Fruit fly (Drosophila melanogaster) whole organism, embryonic: ENCODE measurements around the gene PXo.

Experiments used
- Adf1 ChIP-seq: fragments of 200-800 bp; sonication (Bioruptor generic); IDR thresholded peaks from 2 replicates; pipeline ENCODE4 v1.3.6; 2022; ENCODE audit warnings: missing biosample characterization, missing genetic modification characterization
- Aef1 ChIP-seq: fragments of 200-800 bp; sonication (Bioruptor generic); IDR thresholded peaks from 3 replicates; pipeline ENCODE4 v1.3.6; 2022; ENCODE audit warnings: missing biosample characterization, missing genetic modification characterization
- Bteb2 ChIP-seq: fragments of 200-800 bp; sonication (Bioruptor generic); optimal IDR thresholded peaks from 2 replicates; lab custom pipeline; 2016; ENCODE audit warnings: missing biosample characterization, missing genetic modification characterization
- CG1024 ChIP-seq: fragments of 200-800 bp; sonication (Bioruptor generic); IDR thresholded peaks from 2 replicates; pipeline ENCODE4 v1.3.6; 2022; ENCODE audit warnings: missing biosample characterization, missing genetic modification characterization
- CG10565 ChIP-seq: fragments of 200-800 bp; sonication (Bioruptor generic); optimal IDR thresholded peaks from 3 replicates; lab custom pipeline; 2016; ENCODE audit warnings: missing biosample characterization, mild to moderate bottlenecking, missing genetic modification characterization
- CG10979 ChIP-seq: fragments of 200-800 bp; sonication (Bioruptor generic); optimal IDR thresholded peaks from 2 replicates; lab custom pipeline; 2018; ENCODE audit warnings: missing biosample characterization, mild to moderate bottlenecking, missing genetic modification characterization, moderate library complexity
- CG11504 ChIP-seq: fragments of 200-800 bp; sonication (Bioruptor generic); optimal IDR thresholded peaks from 3 replicates; lab custom pipeline; 2019; ENCODE audit warnings: missing biosample characterization, mild to moderate bottlenecking, missing genetic modification characterization, moderate library complexity
- CG11696 ChIP-seq: fragments of 200-800 bp; sonication (Bioruptor generic); IDR thresholded peaks from 2 replicates; pipeline ENCODE4 v1.3.6; 2022; ENCODE audit warnings: missing biosample characterization, missing genetic modification characterization
- CG12236 ChIP-seq: fragments of 200-800 bp; sonication (Bioruptor generic); optimal IDR thresholded peaks from 2 replicates; lab custom pipeline; 2016; ENCODE audit warnings: missing biosample characterization, missing genetic modification characterization
- CG12299 ChIP-seq: fragments of 200-800 bp; sonication (Bioruptor generic); optimal IDR thresholded peaks from 2 replicates; lab custom pipeline; 2018; ENCODE audit warnings: missing biosample characterization, mild to moderate bottlenecking, missing genetic modification characterization
- CG12391 ChIP-seq: fragments of 200-800 bp; sonication (Bioruptor generic); optimal IDR thresholded peaks from 3 replicates; lab custom pipeline; 2018; ENCODE audit warnings: missing biosample characterization, mild to moderate bottlenecking, missing genetic modification characterization, moderate library complexity
- CG13894 ChIP-seq: fragments of 200-800 bp; sonication (Bioruptor generic); optimal IDR thresholded peaks from 3 replicates; lab custom pipeline; 2018; ENCODE audit warnings: missing biosample characterization, mild to moderate bottlenecking, missing genetic modification characterization, moderate library complexity
- CG15696 ChIP-seq: fragments of 200-800 bp; sonication (Bioruptor generic); optimal IDR thresholded peaks from 2 replicates; lab custom pipeline; 2019; ENCODE audit warnings: missing biosample characterization, mild to moderate bottlenecking, missing genetic modification characterization, moderate library complexity
- CG16863 ChIP-seq: fragments of 200-800 bp; sonication (Bioruptor generic); optimal IDR thresholded peaks from 3 replicates; lab custom pipeline; 2016; ENCODE audit warnings: missing biosample characterization, missing genetic modification characterization
- CG18262 ChIP-seq: fragments of 200-800 bp; optimal IDR thresholded peaks from 3 replicates; lab custom pipeline; 2019; ENCODE audit warnings: missing biosample characterization, mild to moderate bottlenecking, missing genetic modification characterization, moderate library complexity
- CG2129 ChIP-seq: fragments of 200-800 bp; sonication (Bioruptor generic); IDR thresholded peaks from 2 replicates; pipeline ENCODE4 v1.3.6; 2022; ENCODE audit warnings: missing biosample characterization, missing genetic modification characterization; ENCODE audit not compliant: partially characterized antibody
- CG2199 ChIP-seq: fragments of 200-800 bp; sonication (Bioruptor generic); IDR thresholded peaks from 3 replicates; pipeline ENCODE4 v1.3.6; 2022; ENCODE audit warnings: missing biosample characterization, missing genetic modification characterization
- CG2202 ChIP-seq: fragments of 200-800 bp; sonication (Bioruptor generic); optimal IDR thresholded peaks from 2 replicates; lab custom pipeline; 2018; ENCODE audit warnings: missing biosample characterization, mild to moderate bottlenecking, missing genetic modification characterization
- CG34224 ChIP-seq: fragments of 200-800 bp; sonication (Bioruptor generic); IDR thresholded peaks from 3 replicates; pipeline ENCODE4 v1.3.6; 2022; ENCODE audit warnings: missing biosample characterization, missing genetic modification characterization; ENCODE audit not compliant: partially characterized antibody
- CG34422 ChIP-seq: fragments of 200-800 bp; sonication (Bioruptor generic); IDR thresholded peaks from 3 replicates; pipeline ENCODE4 v1.3.6; 2022; ENCODE audit warnings: missing biosample characterization, missing genetic modification characterization
- CG5180 ChIP-seq: fragments of 200-800 bp; sonication (Bioruptor generic); optimal IDR thresholded peaks from 3 replicates; lab custom pipeline; 2017; ENCODE audit warnings: missing biosample characterization, missing genetic modification characterization, mild to moderate bottlenecking, moderate library complexity, missing genetic modification reagents
- CG5245 ChIP-seq: fragments of 200-800 bp; sonication (Bioruptor generic); optimal IDR thresholded peaks from 3 replicates; lab custom pipeline; 2016; ENCODE audit warnings: missing biosample characterization, missing genetic modification characterization
- CG6654 ChIP-seq: fragments of 200-800 bp; sonication (Bioruptor generic); optimal IDR thresholded peaks from 2 replicates; lab custom pipeline; 2017; ENCODE audit warnings: missing biosample characterization, mild to moderate bottlenecking, missing genetic modification characterization
- CG7786 ChIP-seq: fragments of 200-800 bp; sonication (Bioruptor generic); optimal IDR thresholded peaks from 2 replicates; lab custom pipeline; 2016; ENCODE audit warnings: missing biosample characterization, missing genetic modification characterization
- Dad ChIP-seq: fragments of 200-800 bp; sonication (Bioruptor generic); optimal IDR thresholded peaks from 3 replicates; lab custom pipeline; 2016; ENCODE audit warnings: missing biosample characterization, missing genetic modification characterization
- Dip3 ChIP-seq: fragments of 200-800 bp; sonication (Bioruptor generic); optimal IDR thresholded peaks from 3 replicates; lab custom pipeline; 2016; ENCODE audit warnings: missing biosample characterization, missing genetic modification characterization
- Eip74EF ChIP-seq, 2 experiments: fragments of 200-800 bp in 1 of 2; fragments of >200 bp in 1 of 2; sonication (Bioruptor generic) in 1 of 2; optimal IDR thresholded peaks; 2 replicates each; lab custom pipeline; 2017 to 2019; ENCODE audit warnings: missing biosample characterization in 2 of 2, missing genetic modification characterization in 2 of 2, mild to moderate bottlenecking in 1 of 2, moderate library complexity in 1 of 2
- Myb ChIP-seq: fragments of 200-800 bp; sonication (Bioruptor generic); optimal IDR thresholded peaks from 2 replicates; lab custom pipeline; 2016; ENCODE audit warnings: missing biosample characterization, missing genetic modification characterization
- Ravus ChIP-seq: fragments of 200-800 bp; sonication (Bioruptor generic); IDR thresholded peaks from 2 replicates; pipeline ENCODE4 v1.3.6; 2022; ENCODE audit warnings: missing biosample characterization, missing genetic modification characterization
- Sox100B ChIP-seq: fragments of 200-800 bp; sonication (Bioruptor generic); optimal IDR thresholded peaks from 3 replicates; lab custom pipeline; 2018; ENCODE audit warnings: missing biosample characterization, mild to moderate bottlenecking, missing genetic modification characterization
- Sry-β ChIP-seq: fragments of 200-800 bp; sonication (Bioruptor generic); optimal IDR thresholded peaks from 2 replicates; lab custom pipeline; 2018; ENCODE audit warnings: missing biosample characterization, mild to moderate bottlenecking, missing genetic modification characterization, moderate library complexity
- Trl ChIP-seq, 3 experiments: fragments of >200 bp in 2 of 3; fragments of 200-800 bp in 1 of 3; sonication (Bioruptor generic) in 1 of 3; optimal IDR thresholded peaks; 2 replicates in 1 of 3; 3 replicates in 2 of 3; lab custom pipeline; 2016 to 2017; ENCODE audit warnings: missing biosample characterization in 1 of 3, missing genetic modification characterization in 1 of 3
- corto ChIP-seq: fragments of 200-800 bp; sonication (Bioruptor generic); optimal IDR thresholded peaks from 2 replicates; lab custom pipeline; 2016; ENCODE audit warnings: missing biosample characterization, mild to moderate bottlenecking, missing genetic modification characterization, moderate library complexity
- dati ChIP-seq: fragments of 200-800 bp; sonication (Bioruptor generic); IDR thresholded peaks from 2 replicates; pipeline ENCODE4 v1.3.6; 2022; ENCODE audit warnings: missing biosample characterization, missing genetic modification characterization
- ems ChIP-seq: fragments of 200-800 bp; sonication (Bioruptor generic); optimal IDR thresholded peaks from 3 replicates; lab custom pipeline; 2016; ENCODE audit warnings: missing biosample characterization, missing genetic modification characterization
- grau ChIP-seq: fragments of 200-800 bp; optimal IDR thresholded peaks from 3 replicates; lab custom pipeline; 2019; ENCODE audit warnings: missing biosample characterization, mild to moderate bottlenecking, missing genetic modification characterization, moderate library complexity
- grn ChIP-seq: fragments of 200-800 bp; sonication (Bioruptor generic); optimal IDR thresholded peaks from 3 replicates; lab custom pipeline; 2017; ENCODE audit warnings: missing biosample characterization, missing genetic modification characterization
- gsb ChIP-seq: fragments of 200-800 bp; sonication (Bioruptor generic); IDR thresholded peaks from 2 replicates; pipeline ENCODE4 v1.3.6; 2022; ENCODE audit warnings: missing biosample characterization, missing genetic modification characterization
- luna ChIP-seq: fragments of 200-800 bp; sonication (Bioruptor generic); optimal IDR thresholded peaks from 2 replicates; lab custom pipeline; 2016; ENCODE audit warnings: missing biosample characterization, missing genetic modification characterization
- mld ChIP-seq: fragments of 200-800 bp; sonication (Bioruptor generic); IDR thresholded peaks from 3 replicates; pipeline ENCODE4 v1.3.6; 2022; ENCODE audit warnings: missing biosample characterization, missing genetic modification characterization; ENCODE audit not compliant: partially characterized antibody
- nerfin-2 ChIP-seq: fragments of 200-800 bp; sonication (Bioruptor generic); IDR thresholded peaks from 2 replicates; pipeline ENCODE4 v1.3.6; 2022; ENCODE audit warnings: missing biosample characterization, missing genetic modification characterization; ENCODE audit not compliant: partially characterized antibody
- odd ChIP-seq: fragments of 200-800 bp; sonication (Bioruptor generic); optimal IDR thresholded peaks from 2 replicates; lab custom pipeline; 2017; ENCODE audit warnings: missing biosample characterization, mild to moderate bottlenecking, missing genetic modification characterization
- sima ChIP-seq: fragments of 200-800 bp; sonication (Bioruptor generic); optimal IDR thresholded peaks from 2 replicates; lab custom pipeline; 2016; ENCODE audit warnings: missing biosample characterization, missing genetic modification characterization
- sqz ChIP-seq: fragments of 200-800 bp; sonication (Bioruptor generic); optimal IDR thresholded peaks from 3 replicates; lab custom pipeline; 2018; ENCODE audit warnings: missing biosample characterization, mild to moderate bottlenecking, missing genetic modification characterization
- tll ChIP-seq, 2 experiments: fragments of 200-800 bp in 1 of 2; fragments of >200 bp in 1 of 2; sonication (Bioruptor generic) in 1 of 2; optimal IDR thresholded peaks; 2 replicates each; lab custom pipeline; 2017 to 2019; ENCODE audit warnings: missing biosample characterization in 2 of 2, missing genetic modification characterization in 2 of 2, mild to moderate bottlenecking in 1 of 2, moderate library complexity in 1 of 2
- vnd ChIP-seq: fragments of 200-800 bp; sonication (Bioruptor generic); IDR thresholded peaks from 3 replicates; pipeline ENCODE4 v1.3.6; 2022; ENCODE audit warnings: missing biosample characterization, missing genetic modification characterization; ENCODE audit not compliant: partially characterized antibody
- wdn ChIP-seq: fragments of 200-800 bp; sonication (Bioruptor generic); IDR thresholded peaks from 2 replicates; pipeline ENCODE4 v1.3.6; 2022; ENCODE audit warnings: missing biosample characterization, missing genetic modification characterization

PXo gene

dm6 chr3L:5926015-5926988, 5.2 kb upstream of the PXo start (continued):
- TF ChIP-seq Myb (GFP tag; lab: Kevin White, UChicago) (peak; percentile 14), Trl (optimal IDR thresholded peaks at IDR 0.05; lab: Kevin White, UChicago) (peak; percentile 52 to 64), Trl (GFP tag; optimal IDR thresholded peaks at IDR 0.05; lab: Kevin White, UChicago) (no peak), Ravus (GFP tag; lab: Robert Waterston, UW) (no peak), CG16863 (GFP tag; lab: Kevin White, UChicago) (peak; percentile 49), CG2202 (tag; lab: Kevin White, UChicago) (no peak), CG2129 (no peak), wdn (GFP tag; lab: Robert Waterston, UW) (no peak), CG5245 (GFP tag; lab: Kevin White, UChicago) (no peak), CG12299 (tag; lab: Kevin White, UChicago) (no peak), CG13894 (tag; lab: Kevin White, UChicago) (no peak), sqz (GFP tag; lab: Kevin White, UChicago) (no peak), dati (GFP tag; lab: Robert Waterston, UW) (no peak), vnd (GFP tag; lab: Robert Waterston, UW) (no peak), CG12236 (GFP tag; lab: Kevin White, UChicago) (peak; percentile 5), Sox100B (GFP tag; lab: Kevin White, UChicago) (peak; percentile 23), Aef1 (GFP tag; lab: Robert Waterston, UW) (no peak), sima (GFP tag; lab: Kevin White, UChicago) (no peak), corto (GFP tag; lab: Kevin White, UChicago) (no peak), CG11504 (tag; lab: Kevin White, UChicago) (peak; percentile 66), CG7786 (peak; percentile 27), CG11696 (no peak), CG34422 (GFP tag; lab: Robert Waterston, UW) (0 out of 3 replicates have a peak, but pooled peaks have one; percentile 13), Dip3 (GFP tag; lab: Kevin White, UChicago) (peak; percentile 11), Dad (GFP tag; lab: Kevin White, UChicago) (no peak), CG6654 (GFP tag; lab: Kevin White, UChicago) (no peak), CG5180 (GFP tag; lab: Kevin White, UChicago) (no peak), odd (GFP tag; lab: Kevin White, UChicago) (no peak), Bteb2 (GFP tag; lab: Kevin White, UChicago) (peak; percentile 31), tll (GFP tag; optimal IDR thresholded peaks at IDR 0.05; lab: Kevin White, UChicago) (no peak), CG10979 (peak; percentile 17), nerfin-2 (GFP tag; lab: Robert Waterston, UW) (no peak), Sry-β (GFP tag; lab: Kevin White, UChicago) (no peak), CG15696 (tag; lab: Kevin White, UChicago) (no peak), grn (GFP tag; lab: Kevin White, UChicago) (peak; percentile 14), CG1024 (GFP tag; lab: Robert Waterston, UW) (0 out of 2 replicates have a peak, but pooled peaks have one; percentile 12), grau (tag; lab: Kevin White, UChicago) (peak; percentile 67), CG12391 (tag; lab: Kevin White, UChicago) (peak; percentile 61), CG18262 (peak; percentile 63), CG10565 (GFP tag; lab: Kevin White, UChicago) (no peak), CG2199 (GFP tag; lab: Robert Waterston, UW) (no peak), gsb (GFP tag; lab: Robert Waterston, UW) (no peak), CG34224 (GFP tag; lab: Robert Waterston, UW) (no peak), Eip74EF (GFP tag; optimal IDR thresholded peaks at IDR 0.05; lab: Kevin White, UChicago) (peak in 1 of 2 experiments; percentile 42), ems (peak; percentile 15), luna (GFP tag; lab: Kevin White, UChicago) (no peak), Adf1 (GFP tag; lab: Robert Waterston, UW) (no peak), mld (no peak)
